Worm (Caenorhabditis elegans) whole organism, midembryonic: ENCODE measurements around the gene sos-1.

Source experiments
- T22C8.4 ChIP-seq: fragments of 200-800 bp; sonication (Bioruptor generic); IDR thresholded peaks from 2 replicates; pipeline ENCODE4 v1.3.6; 2022; ENCODE audit warnings: missing genetic modification characterization, missing compliant biosample characterization
- flt-1 ChIP-seq: fragments of 200-800 bp; sonication (Bioruptor generic); IDR thresholded peaks from 2 replicates; pipeline ENCODE4 v1.3.6; 2022; ENCODE audit warnings: missing genetic modification characterization, missing compliant biosample characterization
- klf-2 ChIP-seq: fragments of 200-800 bp; sonication (Bioruptor generic); conservative IDR thresholded peaks from 2 replicates; pipeline ENCODE4 v1.3.6; 2022; ENCODE audit warnings: missing genetic modification reagents, missing genetic modification characterization, missing compliant biosample characterization
- med-1 ChIP-seq: sonication (generic microtip); optimal IDR thresholded peaks from 2 replicates; lab custom pipeline; 2017; ENCODE audit warnings: missing genetic modification characterization, mild to moderate bottlenecking, missing compliant biosample characterization, antibody characterized with exemption, missing genetic modification reagents; ENCODE audit not compliant: insufficient read depth
- ref-1 ChIP-seq: fragments of 200-800 bp; sonication (Bioruptor generic); conservative IDR thresholded peaks from 2 replicates; pipeline ENCODE4 v1.3.6; 2022; ENCODE audit warnings: missing genetic modification reagents, missing genetic modification characterization, missing compliant biosample characterization
- ztf-23 ChIP-seq: fragments of 200-800 bp; sonication (Bioruptor generic); IDR thresholded peaks from 2 replicates; pipeline ENCODE4 v1.3.6; 2022; ENCODE audit warnings: missing genetic modification reagents, missing genetic modification characterization, missing compliant biosample characterization
- ztf-29 ChIP-seq: fragments of 200-800 bp; sonication (Bioruptor generic); IDR thresholded peaks from 2 replicates; pipeline ENCODE4 v1.3.6; 2022; ENCODE audit warnings: missing genetic modification reagents, missing genetic modification characterization, missing compliant biosample characterization

ce11 chrV:4481823-4482222 lies 67.3 kb downstream of the sos-1 start:
- TF ChIP-seq ztf-29 (GFP tag; lab: Robert Waterston, UW) = no peak
- no peak for TF ChIP-seq flt-1 (GFP tag; lab: Robert Waterston, UW)
- no peak for TF ChIP-seq klf-2 (GFP tag; lab: Robert Waterston, UW)
- no peak for TF ChIP-seq med-1 (GFP tag; lab: Kevin White, UChicago)
- TF ChIP-seq T22C8.4 (GFP tag; lab: Robert Waterston, UW) = no peak
- no peak for TF ChIP-seq ref-1 (GFP tag; lab: Robert Waterston, UW)
- TF ChIP-seq ztf-23 (GFP tag; lab: Robert Waterston, UW) = no peak
